Worm (Caenorhabditis elegans): ENCODE measurements around the gene mes-2.

The mes-2 gene

ce11 chrII:14381450-14381849 lies 2.3 kb upstream of the mes-2 start, which contains the start of gene sdz-26:
Gene sdz-26 (plus strand): TSS chrII:14381750.
- no peak for TF ChIP-seq madf-10 (tag; optimal IDR thresholded peaks at IDR 0.05)
- no peak for TF ChIP-seq ceh-91 (GFP tag; IDR thresholded peaks at IDR 0.05)
- no peak for TF ChIP-seq B0336.3 (GFP tag; IDR thresholded peaks at IDR 0.05)

- no peak for TF ChIP-seq hmg-20 (GFP tag; IDR thresholded peaks at IDR 0.05)
- TF ChIP-seq F49E8.2 (tag; optimal IDR thresholded peaks at IDR 0.05; ENCODE audit: insufficient read depth), result no peak
- TF ChIP-seq lir-1 (GFP tag; conservative IDR thresholded peaks at IDR 0.05), result no peak
- TF ChIP-seq dox-1 (GFP tag; IDR thresholded peaks at IDR 0.05), result no peak
- TF ChIP-seq F39B2.1 (GFP tag; IDR thresholded peaks at IDR 0.05), result no peak
- TF ChIP-seq ztf-22 (GFP tag; optimal IDR thresholded peaks at IDR 0.05), result no peak
- no peak for TF ChIP-seq F10E7.11 (tag; optimal IDR thresholded peaks at IDR 0.05)
- TF ChIP-seq rpc-1 (optimal IDR thresholded peaks at IDR 0.05), result no peak
- no peak for TF ChIP-seq rpc-1 (tag; optimal IDR thresholded peaks at IDR 0.05)
- TF ChIP-seq egl-18 (GFP tag; IDR thresholded peaks at IDR 0.05), result no peak
- TF ChIP-seq akir-1 (GFP tag; optimal IDR thresholded peaks at IDR 0.05), result no peak
- TF ChIP-seq F37B4.10 (GFP tag; IDR thresholded peaks at IDR 0.05), result no peak
- TF ChIP-seq nfya-1 (tag; optimal IDR thresholded peaks at IDR 0.05; ENCODE audit: borderline replicate concordance, insufficient read depth), result no peak
- no peak for TF ChIP-seq K12H6.12 (tag; optimal IDR thresholded peaks at IDR 0.05)
- no peak for TF ChIP-seq F33H1.4 (GFP tag; IDR thresholded peaks at IDR 0.05)
Measured at ce11 chrII:14388213-14388612, 4.4 kb downstream of the mes-2 start, which contains the start of gene F26H11.8. Gene F26H11.8 (plus strand): TSS chrII:14388513.

- TF ChIP-seq F23B12.7 (tag; optimal IDR thresholded peaks at IDR 0.05; ENCODE audit: insufficient read depth) (peak; percentile 60), ztf-22 (GFP tag; optimal IDR thresholded peaks at IDR 0.05) (no peak), madf-10 (tag; optimal IDR thresholded peaks at IDR 0.05) (no peak), F39B2.1 (GFP tag; IDR thresholded peaks at IDR 0.05) (no peak), nhr-120 (GFP tag; IDR thresholded peaks at IDR 0.05) (no peak), T07F8.4 (tag; optimal IDR thresholded peaks at IDR 0.05) (no peak), Y53G8AR.9 (GFP tag; conservative IDR thresholded peaks at IDR 0.05) (no peak), Y67H2A.10 (GFP tag; conservative IDR thresholded peaks at IDR 0.05) (no peak), C17E4.6 (GFP tag; IDR thresholded peaks at IDR 0.05) (no peak), nfyb-1 (GFP tag; IDR thresholded peaks at IDR 0.05) (no peak), dox-1 (GFP tag; IDR thresholded peaks at IDR 0.05) (peak; percentile 78), lin-35 (GFP tag; optimal IDR thresholded peaks at IDR 0.05) (peak in 1 of 3 experiments; percentile 56), D2030.7 (GFP tag; IDR thresholded peaks at IDR 0.05) (peak; percentile 34; the same call in 1 of the 2 replicates), somi-1 (GFP tag; optimal IDR thresholded peaks at IDR 0.05) (no peak), repo-1 (tag; optimal IDR thresholded peaks at IDR 0.05) (no peak), attf-5 (GFP tag; optimal IDR thresholded peaks at IDR 0.05) (peak; percentile 80), lin-54 (GFP tag; optimal IDR thresholded peaks at IDR 0.05) (peak; percentile 79), ceh-40 (GFP tag; IDR thresholded peaks at IDR 0.05) (no peak), K12H6.12 (tag; optimal IDR thresholded peaks at IDR 0.05) (peak; percentile 5), ceh-79 (tag; optimal IDR thresholded peaks at IDR 0.05) (no peak), K11D2.4 (GFP tag; IDR thresholded peaks at IDR 0.05) (no peak), hmg-20 (GFP tag; IDR thresholded peaks at IDR 0.05) (no peak), hmg-1.2 (GFP tag; IDR thresholded peaks at IDR 0.05) (peak; percentile 22; the same call in 1 of the 2 replicates), gei-17 (GFP tag; optimal IDR thresholded peaks at IDR 0.05) (no peak), nhr-80 (tag; optimal IDR thresholded peaks at IDR 0.05) (peak; percentile 17), rcor-1 (GFP tag; IDR thresholded peaks at IDR 0.05) (no peak), ccch-3 (GFP tag; optimal IDR thresholded peaks at IDR 0.05) (no peak), hlh-12 (tag; optimal IDR thresholded peaks at IDR 0.05) (no peak), let-607 (tag; optimal IDR thresholded peaks at IDR 0.05) (no peak), madf-6 (GFP tag; IDR thresholded peaks at IDR 0.05) (peak; percentile 70), rec-8 (tag; optimal IDR thresholded peaks at IDR 0.05) (no peak), efl-1 (GFP tag; optimal IDR thresholded peaks at IDR 0.05) (peak; percentile 83)
Measured at ce11 chrII:14390036-14390763, 6.4 kb downstream of the mes-2 start, which contains the start of the genes kbp-3 and nurf-1. Gene kbp-3 (minus strand): TSS chrII:14390078. Gene nurf-1 (plus strand): TSS chrII:14390713.
